Fruit fly (Drosophila melanogaster) whole organism, pupa: Measurements from ENCODE around the gene ey.

Experiments
- CG12605 ChIP-seq: fragments of 200-800 bp; sonication (Bioruptor generic); IDR thresholded peaks from 2 replicates; pipeline ENCODE4 v1.3.6; 2022; ENCODE audit warnings: missing biosample characterization, missing genetic modification characterization
- CG14655 ChIP-seq: fragments of 200-800 bp; sonication (Bioruptor generic); optimal IDR thresholded peaks from 3 replicates; lab custom pipeline; 2017; ENCODE audit warnings: mild to moderate bottlenecking, missing biosample characterization, missing genetic modification reagents, missing genetic modification characterization
- CG4496 ChIP-seq: fragments of 200-800 bp; sonication (Bioruptor generic); IDR thresholded peaks from 3 replicates; pipeline ENCODE4 v1.3.6; 2022; ENCODE audit warnings: missing biosample characterization, missing genetic modification characterization
- CG8159 ChIP-seq: fragments of 200-800 bp; sonication (Bioruptor generic); optimal IDR thresholded peaks from 3 replicates; lab custom pipeline; 2018; ENCODE audit warnings: missing biosample characterization, mild to moderate bottlenecking, missing genetic modification characterization, moderate library complexity
- CG8301 ChIP-seq: fragments of 200-800 bp; sonication (Bioruptor generic); optimal IDR thresholded peaks from 2 replicates; lab custom pipeline; 2018; ENCODE audit warnings: missing biosample characterization, mild to moderate bottlenecking, missing genetic modification characterization
- D1 ChIP-seq: fragments of 200-800 bp; sonication (Bioruptor generic); optimal IDR thresholded peaks from 2 replicates; lab custom pipeline; 2018; ENCODE audit warnings: missing biosample characterization, mild to moderate bottlenecking, missing genetic modification characterization, moderate library complexity
- EcR ChIP-seq: fragments of 200-800 bp; sonication (Bioruptor generic); optimal IDR thresholded peaks from 3 replicates; lab custom pipeline; 2019; ENCODE audit warnings: missing biosample characterization, missing genetic modification characterization, mild to moderate bottlenecking, moderate library complexity, missing genetic modification reagents
- Ets98B ChIP-seq: fragments of 200-800 bp; sonication (Bioruptor generic); IDR thresholded peaks from 2 replicates; pipeline ENCODE4 v1.3.6; 2022; ENCODE audit warnings: missing biosample characterization, missing genetic modification characterization
- Pif1A ChIP-seq: fragments of 200-800 bp; sonication (Bioruptor generic); optimal IDR thresholded peaks from 3 replicates; lab custom pipeline; 2016; ENCODE audit warnings: missing biosample characterization, missing genetic modification characterization
- Pif1B ChIP-seq: fragments of 200-800 bp; sonication (Bioruptor generic); optimal IDR thresholded peaks from 3 replicates; lab custom pipeline; 2016; ENCODE audit warnings: missing biosample characterization, missing genetic modification characterization
- gl ChIP-seq: fragments of 200-800 bp; sonication (Bioruptor generic); optimal IDR thresholded peaks from 2 replicates; lab custom pipeline; 2018; ENCODE audit warnings: missing biosample characterization, mild to moderate bottlenecking, missing genetic modification characterization

- no peak for TF ChIP-seq CG8159 (tag; lab: Kevin White, UChicago)
- TF ChIP-seq gl: no peak
- no peak for TF ChIP-seq Pif1A (GFP tag; lab: Kevin White, UChicago)
- no peak for TF ChIP-seq Pif1B
- no peak for TF ChIP-seq CG12605
- TF ChIP-seq Ets98B (GFP tag; lab: Robert Waterston, UW): no peak
- no peak for TF ChIP-seq CG8301 (tag; lab: Kevin White, UChicago)
- no peak for TF ChIP-seq EcR (GFP tag; lab: Kevin White, UChicago)
- TF ChIP-seq CG4496 (GFP tag; lab: Robert Waterston, UW): no peak
- no peak for TF ChIP-seq D1 (tag; lab: Kevin White, UChicago)
- no peak for TF ChIP-seq CG14655 (GFP tag; lab: Kevin White, UChicago)
Measured at dm6 chr4:708665-709064, 11.2 kb downstream of the ey start.
